Worm (Caenorhabditis elegans): ENCODE measurements around the gene otpl-1.

otpl-1 gene

DNA sequence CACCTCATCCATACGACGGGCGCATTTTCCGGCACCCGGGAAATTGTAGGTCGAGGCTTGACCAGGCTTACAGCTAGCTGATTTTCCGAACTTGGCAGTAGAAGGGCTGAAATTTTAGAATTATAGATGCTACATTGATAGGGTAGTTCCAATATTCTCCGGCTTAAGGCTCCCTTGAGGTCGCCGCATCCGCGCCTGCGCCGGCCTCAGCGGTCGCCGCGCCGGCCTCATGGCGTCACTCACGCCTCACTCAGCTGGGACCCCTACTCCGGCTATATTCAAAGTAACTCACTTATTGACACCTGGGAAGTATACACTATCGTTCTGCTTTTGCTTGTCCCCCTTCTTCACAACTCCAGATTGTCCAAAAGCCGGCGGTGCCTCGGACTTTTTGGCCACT is 35.3 kb downstream of the otpl-1 start:
- TF ChIP-seq flh-1 (GFP tag; optimal IDR thresholded peaks at IDR 0.05) = no peak
- TF ChIP-seq nhr-12 (tag; optimal IDR thresholded peaks at IDR 0.05) = no peak
- no peak for TF ChIP-seq elt-3 (tag; optimal IDR thresholded peaks at IDR 0.05)

DNA sequence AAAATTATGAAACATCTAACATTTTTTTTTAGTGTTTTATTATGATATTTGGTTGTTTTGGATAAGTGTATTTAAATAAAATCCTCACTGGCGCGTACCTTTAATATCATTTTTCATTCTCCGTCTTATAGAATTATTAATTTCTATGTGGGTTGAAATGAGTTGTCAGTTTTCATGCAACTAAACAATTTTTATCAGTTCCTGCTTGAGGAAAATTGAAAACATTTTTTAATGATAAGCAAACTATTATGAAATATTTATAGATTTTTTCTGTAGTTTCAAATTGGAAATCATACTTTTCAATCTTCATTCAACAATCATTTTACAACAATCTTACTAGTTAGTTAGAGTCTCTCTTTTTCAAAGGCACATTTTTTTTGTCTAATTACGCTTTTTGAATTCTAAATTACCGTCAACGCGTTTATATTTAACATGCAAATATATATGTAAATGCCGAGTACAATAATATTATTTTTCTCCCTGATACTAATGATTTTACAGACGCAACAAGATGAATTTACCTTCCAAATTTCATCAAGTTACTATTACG is 37.6 kb downstream of the otpl-1 start, which contains the start of the genes Y37E11B.10 and kgb-2:
Y37E11B.10 (minus strand) TSS at position 182 of the 550 bp plus-strand sequence.
kgb-2 (plus strand) TSS at position 500 of the 550 bp plus-strand sequence.
- no peak for TF ChIP-seq nhr-12 (tag; optimal IDR thresholded peaks at IDR 0.05)
- no peak for TF ChIP-seq mls-2 (tag; optimal IDR thresholded peaks at IDR 0.05)
- TF ChIP-seq pha-4 (tag; optimal IDR thresholded peaks at IDR 0.05) = no peak
- no peak for TF ChIP-seq elt-1 (tag; optimal IDR thresholded peaks at IDR 0.05; ENCODE audit: borderline replicate concordance, insufficient read depth)
- TF ChIP-seq lsy-2 (tag; optimal IDR thresholded peaks at IDR 0.05) = no peak
- TF ChIP-seq ceh-83 (GFP tag; optimal IDR thresholded peaks at IDR 0.05) = no peak
- TF ChIP-seq elt-3 (tag; optimal IDR thresholded peaks at IDR 0.05) = no peak

- TF ChIP-seq bed-3 (GFP tag; optimal IDR thresholded peaks at IDR 0.05) (no peak), nhr-76 (tag; optimal IDR thresholded peaks at IDR 0.05) (no peak), mab-5 (tag; optimal IDR thresholded peaks at IDR 0.05) (no peak), mep-1 (tag; optimal IDR thresholded peaks at IDR 0.05) (no peak), M03D4.4 (tag; optimal IDR thresholded peaks at IDR 0.05) (no peak), pha-4 (tag; optimal IDR thresholded peaks at IDR 0.05) (no peak), lsy-2 (tag; optimal IDR thresholded peaks at IDR 0.05) (no peak), nhr-12 (tag; optimal IDR thresholded peaks at IDR 0.05) (no peak), ceh-43 (GFP tag; optimal IDR thresholded peaks at IDR 0.05) (no peak), elt-3 (tag; optimal IDR thresholded peaks at IDR 0.05) (no peak), nhr-2 (tag; optimal IDR thresholded peaks at IDR 0.05) (no peak), nhr-28 (tag; optimal IDR thresholded peaks at IDR 0.05) (no peak), zip-8 (tag; optimal IDR thresholded peaks at IDR 0.05) (no peak), sem-2 (GFP tag; optimal IDR thresholded peaks at IDR 0.05) (no peak), ces-1 (GFP tag; optimal IDR thresholded peaks at IDR 0.05) (no peak), nhr-237 (tag; optimal IDR thresholded peaks at IDR 0.05) (no peak), cnd-1 (tag; optimal IDR thresholded peaks at IDR 0.05) (no peak)
Observed at ce11 chrIV:3608547-3609222, 39.9 kb downstream of the otpl-1 start.

DNA sequence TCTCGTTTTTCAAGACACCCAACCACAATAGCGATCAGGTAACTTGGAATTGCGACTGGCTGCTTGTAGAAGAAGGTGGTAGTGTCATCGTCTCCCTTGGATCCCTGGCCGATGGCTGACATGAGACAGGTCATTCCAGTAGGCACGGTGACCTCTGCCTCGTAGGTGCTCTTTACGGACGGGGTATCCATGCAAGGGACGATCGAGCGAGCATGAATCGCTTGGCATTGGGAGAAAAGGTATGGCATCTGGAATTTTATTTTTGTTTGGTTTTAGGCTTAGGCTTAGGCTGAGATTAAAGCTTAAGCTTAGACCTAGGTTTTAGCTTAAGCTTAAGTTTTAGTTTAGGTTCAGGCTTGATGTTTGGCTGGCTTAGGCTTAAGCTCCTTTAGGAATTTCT is 42.2 kb downstream of the otpl-1 start:
- no peak for TF ChIP-seq ztf-11 (tag; optimal IDR thresholded peaks at IDR 0.05)
- TF ChIP-seq ces-1 (GFP tag; optimal IDR thresholded peaks at IDR 0.05) = no peak
- TF ChIP-seq zip-8 (tag; optimal IDR thresholded peaks at IDR 0.05) = no peak
- TF ChIP-seq unc-62 (GFP tag; optimal IDR thresholded peaks at IDR 0.05) = no peak
- TF ChIP-seq lin-13 (tag; optimal IDR thresholded peaks at IDR 0.05) = no peak
- no peak for TF ChIP-seq elt-1 (tag; optimal IDR thresholded peaks at IDR 0.05; ENCODE audit: borderline replicate concordance, insufficient read depth)
- no peak for TF ChIP-seq mls-2 (tag; optimal IDR thresholded peaks at IDR 0.05)
- no peak for TF ChIP-seq unc-39 (tag; optimal IDR thresholded peaks at IDR 0.05)
- no peak for TF ChIP-seq M03D4.4 (tag; optimal IDR thresholded peaks at IDR 0.05)
- TF ChIP-seq cnd-1 (tag; optimal IDR thresholded peaks at IDR 0.05) = no peak
- no peak for TF ChIP-seq elt-3 (tag; optimal IDR thresholded peaks at IDR 0.05)
- no peak for TF ChIP-seq lsy-2 (tag; optimal IDR thresholded peaks at IDR 0.05)
- no peak for TF ChIP-seq ham-2 (GFP tag; optimal IDR thresholded peaks at IDR 0.05)
- no peak for TF ChIP-seq bed-3 (GFP tag; optimal IDR thresholded peaks at IDR 0.05)
- TF ChIP-seq nhr-12 (tag; optimal IDR thresholded peaks at IDR 0.05) = no peak
- TF ChIP-seq lin-32 (GFP tag; optimal IDR thresholded peaks at IDR 0.05) = no peak
- TF ChIP-seq nhr-237 (tag; optimal IDR thresholded peaks at IDR 0.05) = no peak
- no peak for TF ChIP-seq pha-4 (tag; optimal IDR thresholded peaks at IDR 0.05)
- TF ChIP-seq sptf-1 (tag; optimal IDR thresholded peaks at IDR 0.05) = no peak

DNA sequence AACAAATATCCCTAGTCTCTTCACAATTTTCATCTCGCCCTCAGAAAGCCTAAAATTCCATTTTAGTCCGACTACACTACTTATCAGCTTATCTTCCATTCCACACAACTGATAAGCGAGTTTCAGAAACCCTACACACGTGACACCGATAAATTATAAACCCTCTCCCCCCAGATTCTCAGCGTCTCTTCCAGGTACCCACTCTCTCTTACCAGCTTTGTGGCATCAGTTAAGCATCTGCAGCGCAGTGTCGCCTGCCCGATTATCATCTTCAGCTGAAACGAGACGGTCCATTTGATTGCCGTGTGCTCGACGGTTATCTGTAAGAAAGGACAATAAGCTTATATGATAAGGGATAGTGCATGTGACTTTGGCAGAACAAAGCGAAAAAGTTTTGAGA is 43.1 kb downstream of the otpl-1 start:
- no peak for TF ChIP-seq pha-4 (tag; optimal IDR thresholded peaks at IDR 0.05)
- TF ChIP-seq ces-1 (GFP tag; optimal IDR thresholded peaks at IDR 0.05) = no peak
- no peak for TF ChIP-seq ham-2 (GFP tag; optimal IDR thresholded peaks at IDR 0.05)
- TF ChIP-seq M03D4.4 (tag; optimal IDR thresholded peaks at IDR 0.05) = no peak
- TF ChIP-seq tbx-8 (GFP tag; optimal IDR thresholded peaks at IDR 0.05) = no peak
- TF ChIP-seq blmp-1 (tag; optimal IDR thresholded peaks at IDR 0.05) = no peak
- no peak for TF ChIP-seq ceh-39 (tag; optimal IDR thresholded peaks at IDR 0.05)
- TF ChIP-seq bed-3 (GFP tag; optimal IDR thresholded peaks at IDR 0.05) = no peak
- no peak for TF ChIP-seq snpc-4 (tag; optimal IDR thresholded peaks at IDR 0.05)
- TF ChIP-seq nhr-28 (tag; optimal IDR thresholded peaks at IDR 0.05) = no peak
- TF ChIP-seq lin-13 (tag; optimal IDR thresholded peaks at IDR 0.05) = no peak

All from whole organism, mixed stage, embryonic.